Fruit fly (Drosophila melanogaster): ENCODE results near the gene Dhc1.

dm6 chr3R:9640313-9640712 lies 34.1 kb downstream of the Dhc1 start:
- TF ChIP-seq psq (optimal IDR thresholded peaks at IDR 0.05), result no peak
- no peak for TF ChIP-seq pan (optimal IDR thresholded peaks at IDR 0.05)
- no peak for TF ChIP-seq Dll (optimal IDR thresholded peaks at IDR 0.05)
- no peak for TF ChIP-seq usp (GFP tag; optimal IDR thresholded peaks at IDR 0.05)
- no peak for TF ChIP-seq CG8478 (optimal IDR thresholded peaks at IDR 0.05)
